Worm (Caenorhabditis elegans): ENCODE data around the gene F23F1.10.

Gene F23F1.10

ce11 chrII:50862-51261 lies 9.1 kb upstream of the F23F1.10 start:
- no peak for TF ChIP-seq tab-1 (GFP tag; IDR thresholded peaks at IDR 0.05)
- TF ChIP-seq med-1 (GFP tag; optimal IDR thresholded peaks at IDR 0.05; ENCODE audit: insufficient read depth): no peak
- no peak for TF ChIP-seq ztf-23 (GFP tag; IDR thresholded peaks at IDR 0.05)
- TF ChIP-seq ztf-29 (GFP tag; IDR thresholded peaks at IDR 0.05): no peak
- no peak for TF ChIP-seq ref-1 (GFP tag; conservative IDR thresholded peaks at IDR 0.05)
- no peak for TF ChIP-seq cog-1 (tag; optimal IDR thresholded peaks at IDR 0.05)
- TF ChIP-seq T22C8.4 (GFP tag; IDR thresholded peaks at IDR 0.05): no peak
- TF ChIP-seq klf-2 (GFP tag; conservative IDR thresholded peaks at IDR 0.05): no peak
- no peak for TF ChIP-seq flt-1 (GFP tag; IDR thresholded peaks at IDR 0.05)

- TF ChIP-seq tab-1 (GFP tag; IDR thresholded peaks at IDR 0.05) (no peak), ref-1 (GFP tag; conservative IDR thresholded peaks at IDR 0.05) (no peak), flt-1 (GFP tag; IDR thresholded peaks at IDR 0.05) (no peak), ztf-23 (GFP tag; IDR thresholded peaks at IDR 0.05) (no peak)
Measured at ce11 chrII:47280-47679, 5.5 kb upstream of the F23F1.10 start, which contains the start of gene C23H3.5. TSS of gene C23H3.5 (plus strand) at chrII:47580.

- TF ChIP-seq flt-1 (GFP tag; IDR thresholded peaks at IDR 0.05): no peak
- no peak for TF ChIP-seq klf-2 (GFP tag; conservative IDR thresholded peaks at IDR 0.05)
- no peak for TF ChIP-seq ref-1 (GFP tag; conservative IDR thresholded peaks at IDR 0.05)
- TF ChIP-seq ztf-23 (GFP tag; IDR thresholded peaks at IDR 0.05): no peak
- TF ChIP-seq ztf-29 (GFP tag; IDR thresholded peaks at IDR 0.05): no peak
- TF ChIP-seq tab-1 (GFP tag; IDR thresholded peaks at IDR 0.05): no peak
Measured at ce11 chrII:46116-46515, 4.3 kb upstream of the F23F1.10 start, which contains the start of gene rpt-4. TSS of gene rpt-4 (minus strand) at chrII:46216.

- TF ChIP-seq ztf-23 (GFP tag; IDR thresholded peaks at IDR 0.05) (no peak), T22C8.4 (GFP tag; IDR thresholded peaks at IDR 0.05) (no peak), flt-1 (GFP tag; IDR thresholded peaks at IDR 0.05) (no peak), med-1 (GFP tag; optimal IDR thresholded peaks at IDR 0.05; ENCODE audit: insufficient read depth) (no peak)
Measured at ce11 chrII:44740-45139, 3.0 kb upstream of the F23F1.10 start, which contains the start of gene rpoa-49. TSS of gene rpoa-49 (plus strand) at chrII:45040.

ce11 chrII:43640-44039 lies 1.9 kb upstream of the F23F1.10 start, which contains the start of gene nfyc-1:
TSS of gene nfyc-1 (plus strand) at chrII:43907.
- TF ChIP-seq flt-1 (GFP tag; IDR thresholded peaks at IDR 0.05) (no peak), cog-1 (tag; optimal IDR thresholded peaks at IDR 0.05) (no peak), tab-1 (GFP tag; IDR thresholded peaks at IDR 0.05) (no peak), med-1 (GFP tag; optimal IDR thresholded peaks at IDR 0.05; ENCODE audit: insufficient read depth) (no peak), ztf-29 (GFP tag; IDR thresholded peaks at IDR 0.05) (no peak), T22C8.4 (GFP tag; IDR thresholded peaks at IDR 0.05) (no peak), ref-1 (GFP tag; conservative IDR thresholded peaks at IDR 0.05) (no peak), klf-2 (GFP tag; conservative IDR thresholded peaks at IDR 0.05) (no peak)

- TF ChIP-seq cog-1 (tag; optimal IDR thresholded peaks at IDR 0.05) (no peak), klf-2 (GFP tag; conservative IDR thresholded peaks at IDR 0.05) (no peak), ref-1 (GFP tag; conservative IDR thresholded peaks at IDR 0.05) (no peak), ztf-29 (GFP tag; IDR thresholded peaks at IDR 0.05) (no peak), flt-1 (GFP tag; IDR thresholded peaks at IDR 0.05) (no peak), ztf-23 (GFP tag; IDR thresholded peaks at IDR 0.05) (no peak), med-1 (GFP tag; optimal IDR thresholded peaks at IDR 0.05; ENCODE audit: insufficient read depth) (no peak), T22C8.4 (GFP tag; IDR thresholded peaks at IDR 0.05) (no peak)
Measured at ce11 chrII:39437-39836, 2.3 kb downstream of the F23F1.10 start, which contains the start of gene spp-24. TSS of gene spp-24 (minus strand) at chrII:39537.

ce11 chrII:37213-37612 lies 4.6 kb downstream of the F23F1.10 start, which contains the start of gene F23F1.6:
TSS of gene F23F1.6 (minus strand) at chrII:37313.
- no peak for TF ChIP-seq flt-1 (GFP tag; IDR thresholded peaks at IDR 0.05)
- no peak for TF ChIP-seq ref-1 (GFP tag; conservative IDR thresholded peaks at IDR 0.05)
- TF ChIP-seq ztf-29 (GFP tag; IDR thresholded peaks at IDR 0.05): no peak
- no peak for TF ChIP-seq ztf-23 (GFP tag; IDR thresholded peaks at IDR 0.05)
- no peak for TF ChIP-seq klf-2 (GFP tag; conservative IDR thresholded peaks at IDR 0.05)
- TF ChIP-seq tab-1 (GFP tag; IDR thresholded peaks at IDR 0.05): no peak
- no peak for TF ChIP-seq T22C8.4 (GFP tag; IDR thresholded peaks at IDR 0.05)
- no peak for TF ChIP-seq cog-1 (tag; optimal IDR thresholded peaks at IDR 0.05)
- no peak for TF ChIP-seq med-1 (GFP tag; optimal IDR thresholded peaks at IDR 0.05; ENCODE audit: insufficient read depth)

ce11 chrII:33904-34303 lies 7.9 kb downstream of the F23F1.10 start, which contains the start of gene F23F1.2:
TSS of gene F23F1.2 (plus strand) at chrII:34204.
- TF ChIP-seq ztf-29 (GFP tag; IDR thresholded peaks at IDR 0.05) (no peak), tab-1 (GFP tag; IDR thresholded peaks at IDR 0.05) (no peak), klf-2 (GFP tag; conservative IDR thresholded peaks at IDR 0.05) (no peak), ref-1 (GFP tag; conservative IDR thresholded peaks at IDR 0.05) (no peak), cog-1 (tag; optimal IDR thresholded peaks at IDR 0.05) (no peak)

- TF ChIP-seq cog-1 (tag; optimal IDR thresholded peaks at IDR 0.05) (no peak), ztf-23 (GFP tag; IDR thresholded peaks at IDR 0.05) (no peak), klf-2 (GFP tag; conservative IDR thresholded peaks at IDR 0.05) (no peak), ztf-29 (GFP tag; IDR thresholded peaks at IDR 0.05) (no peak), tab-1 (GFP tag; IDR thresholded peaks at IDR 0.05) (no peak), ref-1 (GFP tag; conservative IDR thresholded peaks at IDR 0.05) (no peak), T22C8.4 (GFP tag; IDR thresholded peaks at IDR 0.05) (no peak), med-1 (GFP tag; optimal IDR thresholded peaks at IDR 0.05; ENCODE audit: insufficient read depth) (no peak), flt-1 (GFP tag; IDR thresholded peaks at IDR 0.05) (no peak)
Measured at ce11 chrII:31521-31920, 10.3 kb downstream of the F23F1.10 start, which contains the start of the genes F23F1.5 and fbxc-54. TSS of gene F23F1.5 (minus strand) at chrII:31584. TSS of gene fbxc-54 (plus strand) at chrII:31719.

- TF ChIP-seq ztf-29 (GFP tag; IDR thresholded peaks at IDR 0.05) (no peak), tab-1 (GFP tag; IDR thresholded peaks at IDR 0.05) (no peak), cog-1 (tag; optimal IDR thresholded peaks at IDR 0.05) (no peak), T22C8.4 (GFP tag; IDR thresholded peaks at IDR 0.05) (no peak), ref-1 (GFP tag; conservative IDR thresholded peaks at IDR 0.05) (no peak), ztf-23 (GFP tag; IDR thresholded peaks at IDR 0.05) (no peak), klf-2 (GFP tag; conservative IDR thresholded peaks at IDR 0.05) (no peak), med-1 (GFP tag; optimal IDR thresholded peaks at IDR 0.05; ENCODE audit: insufficient read depth) (no peak), flt-1 (GFP tag; IDR thresholded peaks at IDR 0.05) (no peak)
Measured at ce11 chrII:29578-29977, 12.2 kb downstream of the F23F1.10 start.
